Fruit fly (Drosophila melanogaster): ENCODE results near the gene Gas41.

Gene Gas41

DNA sequence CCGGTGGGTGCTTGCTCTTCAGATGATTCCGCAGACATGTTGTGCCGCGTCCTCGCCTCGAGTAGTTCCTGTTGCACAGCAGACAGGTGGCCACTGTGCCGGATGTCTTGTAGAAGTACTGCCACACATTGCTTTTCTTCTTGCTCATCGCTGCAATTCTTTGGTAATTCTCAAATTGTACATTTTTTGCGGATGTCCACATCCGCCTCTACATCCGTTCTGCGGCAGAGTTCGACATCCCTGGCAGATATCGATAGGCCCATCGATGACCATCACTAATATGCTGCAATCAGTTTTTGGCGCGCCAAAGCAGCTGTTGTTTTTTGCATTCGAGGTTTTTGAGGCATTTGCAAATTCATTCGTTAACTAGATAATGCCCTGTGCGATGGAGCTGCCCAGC lies 6.7 kb upstream of the Gas41 start, which contains the start of the genes CG13775 and CG3430 (continued):
- TF ChIP-seq pfk (GFP tag; optimal IDR thresholded peaks at IDR 0.05) (no peak), E2f1 (GFP tag; IDR thresholded peaks at IDR 0.05) (peak; percentile 83), lov (optimal IDR thresholded peaks at IDR 0.05) (no peak), lov (GFP tag; IDR thresholded peaks at IDR 0.05) (no peak), PHDP (tag; optimal IDR thresholded peaks at IDR 0.05) (no peak), vnd (GFP tag; IDR thresholded peaks at IDR 0.05; ENCODE audit: partially characterized antibody) (peak; percentile 31; the same call in 1 of the 3 replicates), hb (GFP tag; IDR thresholded peaks at IDR 0.05; ENCODE audit: partially characterized antibody) (0 out of 3 replicates have a peak, but pooled peaks have one; percentile 44), D19A (tag; optimal IDR thresholded peaks at IDR 0.05) (no peak), HLH3B (GFP tag; IDR thresholded peaks at IDR 0.05) (no peak), Hmx (GFP tag; optimal IDR thresholded peaks at IDR 0.05) (no peak), HLH54F (GFP tag; optimal IDR thresholded peaks at IDR 0.05) (no peak), zen (tag; optimal IDR thresholded peaks at IDR 0.05) (no peak), oc (tag; optimal IDR thresholded peaks at IDR 0.05) (no peak), CG2889 (GFP tag; IDR thresholded peaks at IDR 0.05) (no peak), sob (GFP tag; IDR thresholded peaks at IDR 0.05) (0 out of 2 replicates have a peak, but pooled peaks have one; percentile 45), Dek (tag; optimal IDR thresholded peaks at IDR 0.05) (no peak), CG2199 (GFP tag; IDR thresholded peaks at IDR 0.05) (no peak), CG9609 (GFP tag; optimal IDR thresholded peaks at IDR 0.05) (peak; percentile 30), Hmr (GFP tag; optimal IDR thresholded peaks at IDR 0.05) (no peak), Blimp-1 (GFP tag; optimal IDR thresholded peaks at IDR 0.05) (no peak), tup (GFP tag; optimal IDR thresholded peaks at IDR 0.05) (no peak), exex (tag; optimal IDR thresholded peaks at IDR 0.05) (no peak), Lim3 (GFP tag; IDR thresholded peaks at IDR 0.05) (no peak), Dip2 (GFP tag; IDR thresholded peaks at IDR 0.05) (no peak), CG12391 (tag; optimal IDR thresholded peaks at IDR 0.05) (peak; percentile 38), CG13894 (tag; optimal IDR thresholded peaks at IDR 0.05) (no peak), shn (GFP tag; optimal IDR thresholded peaks at IDR 0.05) (peak; percentile 33), HLH4C (GFP tag; IDR thresholded peaks at IDR 0.05; ENCODE audit: partially characterized antibody) (peak; percentile 63), CG2120 (GFP tag; optimal IDR thresholded peaks at IDR 0.05) (peak; percentile 59), CG31365 (tag; optimal IDR thresholded peaks at IDR 0.05) (no peak), Fer1 (GFP tag; optimal IDR thresholded peaks at IDR 0.05) (peak; percentile 34), tap (tag; optimal IDR thresholded peaks at IDR 0.05) (no peak), CG9215 (GFP tag; IDR thresholded peaks at IDR 0.05) (no peak), kah (GFP tag; optimal IDR thresholded peaks at IDR 0.05) (no peak), cg (GFP tag; optimal IDR thresholded peaks at IDR 0.05) (no peak), CG4730 (GFP tag; IDR thresholded peaks at IDR 0.05) (no peak), CG3065 (GFP tag; optimal IDR thresholded peaks at IDR 0.05) (no peak), sens (GFP tag) (peak; percentile 86), GATAe (GFP tag; conservative IDR thresholded peaks at IDR 0.05) (no peak), CG4617 (GFP tag; optimal IDR thresholded peaks at IDR 0.05; ENCODE audit: borderline replicate concordance) (peak; percentile 27), Oli (tag; optimal IDR thresholded peaks at IDR 0.05) (no peak), cato (GFP tag; optimal IDR thresholded peaks at IDR 0.05; ENCODE audit: borderline replicate concordance) (no peak), CG8089 (GFP tag; optimal IDR thresholded peaks at IDR 0.05) (no peak), vvl (GFP tag; IDR thresholded peaks at IDR 0.05) (peak; percentile 28; the same call in 1 of the 2 replicates), chinmo (GFP tag; IDR thresholded peaks at IDR 0.05; ENCODE audit: partially characterized antibody) (peak; percentile 74; the same call in 2 of the 4 replicates), onecut (GFP tag; IDR thresholded peaks at IDR 0.05) (no peak), NfI (GFP tag; optimal IDR thresholded peaks at IDR 0.05) (peak; percentile 55), CG17912 (GFP tag; optimal IDR thresholded peaks at IDR 0.05) (peak; percentile 17), lbe (GFP tag; optimal IDR thresholded peaks at IDR 0.05) (no peak), h (optimal IDR thresholded peaks at IDR 0.05) (no peak), CG17328 (GFP tag; IDR thresholded peaks at IDR 0.05) (peak; percentile 55), CG15011 (GFP tag; optimal IDR thresholded peaks at IDR 0.05) (no peak)

Measured in whole organism, embryonic.